Fruit fly (Drosophila melanogaster): ENCODE measurements around the gene X11L.

The X11L gene

DNA sequence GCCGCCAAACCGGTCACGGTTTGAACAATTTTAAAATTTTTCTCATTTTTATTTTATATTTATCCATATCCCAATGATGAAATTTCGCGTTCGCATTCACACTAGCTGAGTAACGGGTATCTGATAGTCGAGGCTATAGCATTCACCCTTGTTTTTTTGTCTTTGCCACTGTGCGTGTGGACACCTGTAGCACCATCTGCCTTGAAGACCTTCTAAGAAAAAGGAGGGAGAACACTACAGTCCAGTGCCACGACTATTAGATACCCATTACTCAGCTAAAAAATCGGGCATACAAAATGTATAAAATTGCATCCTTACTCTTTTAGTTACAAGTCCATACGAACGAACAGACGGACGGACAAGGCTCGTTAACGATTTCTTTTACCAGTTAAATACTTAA lies 22.8 kb downstream of the X11L start:
- no peak for TF ChIP-seq CG12605 (GFP tag; IDR thresholded peaks at IDR 0.05)
- no peak for TF ChIP-seq gl (tag; optimal IDR thresholded peaks at IDR 0.05)
- no peak for TF ChIP-seq CG17806 (tag; optimal IDR thresholded peaks at IDR 0.05)
- no peak for TF ChIP-seq CG8301 (tag; optimal IDR thresholded peaks at IDR 0.05)

DNA sequence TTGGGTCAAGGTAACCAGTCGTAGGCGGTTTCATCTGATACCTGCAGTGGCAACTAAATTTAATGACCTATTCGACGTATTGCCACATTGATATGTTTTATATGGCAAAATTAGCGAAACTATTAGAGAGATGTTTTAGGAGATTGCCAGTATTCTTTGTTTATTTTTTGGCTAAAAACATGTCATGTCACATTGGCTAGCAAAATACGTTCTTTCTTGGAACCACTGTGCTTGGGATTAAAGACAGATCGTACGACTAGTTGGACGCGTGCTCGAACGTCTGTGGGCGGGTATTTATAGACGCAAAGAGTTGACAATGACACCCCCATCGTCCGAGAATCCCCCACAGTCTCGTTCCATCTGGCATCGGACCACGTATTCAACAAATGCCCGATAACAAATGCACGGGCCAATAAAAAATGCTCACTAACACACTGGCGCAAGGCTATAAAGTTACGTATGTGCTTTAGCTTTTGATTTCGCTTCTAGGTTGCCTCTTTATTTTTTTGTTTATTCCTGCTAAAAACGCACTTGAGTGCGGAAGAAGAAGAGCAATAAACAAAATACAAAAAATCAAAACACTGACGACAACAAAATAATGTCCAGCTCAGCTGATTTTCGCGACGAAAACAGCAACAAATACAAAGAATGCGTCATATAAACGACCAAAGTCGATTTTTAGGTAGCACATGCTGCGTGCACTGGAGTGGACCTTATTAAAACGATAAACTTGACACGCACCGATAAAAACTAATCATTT lies 25.0 kb downstream of the X11L start:
- no peak for TF ChIP-seq D1 (tag; optimal IDR thresholded peaks at IDR 0.05)
- TF ChIP-seq Pif1B (GFP tag; optimal IDR thresholded peaks at IDR 0.05): no peak
- TF ChIP-seq CG13204 (GFP tag; optimal IDR thresholded peaks at IDR 0.05): no peak
- no peak for TF ChIP-seq CG8159 (tag; optimal IDR thresholded peaks at IDR 0.05)
- 0 out of 3 replicates have a peak, but pooled peaks have one; percentile 22 for TF ChIP-seq CG4496 (GFP tag; IDR thresholded peaks at IDR 0.05)
- peak; percentile 49 for TF ChIP-seq EcR (GFP tag; optimal IDR thresholded peaks at IDR 0.05)
- no peak for TF ChIP-seq Ets98B (GFP tag; IDR thresholded peaks at IDR 0.05)
- TF ChIP-seq gl (tag; optimal IDR thresholded peaks at IDR 0.05): no peak
- TF ChIP-seq Pif1A (GFP tag; optimal IDR thresholded peaks at IDR 0.05): no peak
- TF ChIP-seq CG8301 (tag; optimal IDR thresholded peaks at IDR 0.05): no peak
- no peak; the same call in 1 of the 2 replicates for TF ChIP-seq CG32121 (GFP tag; IDR thresholded peaks at IDR 0.05)
- TF ChIP-seq Snoo (tag; optimal IDR thresholded peaks at IDR 0.05): no peak
- TF ChIP-seq fd96Ca (GFP tag; IDR thresholded peaks at IDR 0.05): peak; percentile 34; the same call in 1 of the 3 replicates
- no peak for TF ChIP-seq CG9948 (tag; optimal IDR thresholded peaks at IDR 0.05)
- no peak for TF ChIP-seq CG14655 (GFP tag; optimal IDR thresholded peaks at IDR 0.05)
- no peak for TF ChIP-seq CG34367 (tag; optimal IDR thresholded peaks at IDR 0.05)
- TF ChIP-seq CG10348 (GFP tag; IDR thresholded peaks at IDR 0.05): no peak
- TF ChIP-seq rn (GFP tag; IDR thresholded peaks at IDR 0.05): no peak
- TF ChIP-seq CG12605 (GFP tag; IDR thresholded peaks at IDR 0.05): no peak
- peak; percentile 11 for TF ChIP-seq CG15710 (tag; optimal IDR thresholded peaks at IDR 0.05)

DNA sequence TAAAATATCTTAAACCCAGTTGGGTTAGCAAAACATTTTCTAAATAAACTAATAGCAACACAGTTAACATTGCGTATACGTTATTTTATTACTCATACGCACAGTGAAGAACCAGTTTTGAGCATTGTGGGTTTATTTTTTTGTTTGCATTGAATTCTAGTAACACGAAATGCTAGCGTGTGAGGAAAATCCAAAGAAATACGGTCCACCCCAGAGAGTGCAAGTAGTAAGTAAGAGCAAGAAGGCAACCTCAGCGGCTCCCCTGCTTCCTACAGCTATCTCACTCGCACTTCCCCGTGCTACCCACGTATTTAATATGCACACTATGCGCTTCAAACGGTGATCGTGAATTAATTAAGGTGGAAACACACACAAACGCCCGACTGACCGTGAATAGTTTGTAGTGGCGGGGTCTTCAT lies 25.6 kb downstream of the X11L start:
- TF ChIP-seq rn (GFP tag; IDR thresholded peaks at IDR 0.05): peak; percentile 52
- peak; percentile 88 for TF ChIP-seq Ets98B (GFP tag; IDR thresholded peaks at IDR 0.05)
- peak; percentile 92 for TF ChIP-seq fd96Ca (GFP tag; IDR thresholded peaks at IDR 0.05)
- peak; percentile 51 for TF ChIP-seq CG10348 (GFP tag; IDR thresholded peaks at IDR 0.05)
- TF ChIP-seq Pif1B (GFP tag; optimal IDR thresholded peaks at IDR 0.05): peak; percentile 91
- TF ChIP-seq Snoo (tag; optimal IDR thresholded peaks at IDR 0.05): peak; percentile 93
- TF ChIP-seq CG32121 (GFP tag; IDR thresholded peaks at IDR 0.05): peak; percentile 91
- peak; percentile 94 for TF ChIP-seq Pif1A (GFP tag; optimal IDR thresholded peaks at IDR 0.05)
- TF ChIP-seq CG4496 (GFP tag; IDR thresholded peaks at IDR 0.05): peak; percentile 91
- peak; percentile 50 for TF ChIP-seq gl (tag; optimal IDR thresholded peaks at IDR 0.05)
- TF ChIP-seq CG15710 (tag; optimal IDR thresholded peaks at IDR 0.05): peak; percentile 83
- TF ChIP-seq CG12605 (GFP tag; IDR thresholded peaks at IDR 0.05): peak; percentile 77
- peak; percentile 73 for TF ChIP-seq CG34367 (tag; optimal IDR thresholded peaks at IDR 0.05)
- peak; percentile 77 for TF ChIP-seq CG17806 (tag; optimal IDR thresholded peaks at IDR 0.05)
- peak; percentile 86 for TF ChIP-seq CG14655 (GFP tag; optimal IDR thresholded peaks at IDR 0.05)
- TF ChIP-seq EcR (GFP tag; optimal IDR thresholded peaks at IDR 0.05): no peak
- peak; percentile 98 for TF ChIP-seq CG8159 (tag; optimal IDR thresholded peaks at IDR 0.05)
- peak; percentile 90 for TF ChIP-seq CG8301 (tag; optimal IDR thresholded peaks at IDR 0.05)
- no peak for TF ChIP-seq CG13204 (GFP tag; optimal IDR thresholded peaks at IDR 0.05)
- TF ChIP-seq D1 (tag; optimal IDR thresholded peaks at IDR 0.05): peak; percentile 70
- TF ChIP-seq CG9948 (tag; optimal IDR thresholded peaks at IDR 0.05): peak; percentile 72

DNA sequence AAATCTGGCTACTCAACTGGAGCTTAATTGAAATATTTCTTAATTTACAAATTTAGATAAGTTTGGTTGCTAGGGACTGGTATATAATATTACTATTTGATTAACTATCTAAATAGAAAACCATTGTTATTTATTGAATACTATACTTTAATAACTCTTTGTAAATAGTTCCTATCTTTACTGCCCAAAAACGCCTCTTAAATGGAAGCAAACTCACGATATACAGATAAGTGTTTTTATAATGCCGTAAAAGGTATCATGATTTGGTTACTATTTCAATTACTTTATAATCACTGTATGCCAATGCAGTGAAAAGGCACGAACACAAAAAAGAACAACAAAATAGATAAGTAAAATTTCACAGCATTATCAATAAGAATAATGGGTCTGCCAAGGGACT lies 26.4 kb downstream of the X11L start:
- TF ChIP-seq gl (tag; optimal IDR thresholded peaks at IDR 0.05): no peak
- no peak for TF ChIP-seq CG13204 (GFP tag; optimal IDR thresholded peaks at IDR 0.05)
- TF ChIP-seq CG10348 (GFP tag; IDR thresholded peaks at IDR 0.05): no peak
- TF ChIP-seq CG4496 (GFP tag; IDR thresholded peaks at IDR 0.05): no peak
- no peak for TF ChIP-seq fd96Ca (GFP tag; IDR thresholded peaks at IDR 0.05)
- no peak for TF ChIP-seq CG15710 (tag; optimal IDR thresholded peaks at IDR 0.05)
- TF ChIP-seq CG9948 (tag; optimal IDR thresholded peaks at IDR 0.05): no peak
- no peak for TF ChIP-seq Ets98B (GFP tag; IDR thresholded peaks at IDR 0.05)
- no peak for TF ChIP-seq D1 (tag; optimal IDR thresholded peaks at IDR 0.05)
- no peak for TF ChIP-seq Pif1B (GFP tag; optimal IDR thresholded peaks at IDR 0.05)
- TF ChIP-seq EcR (GFP tag; optimal IDR thresholded peaks at IDR 0.05): no peak
- no peak for TF ChIP-seq Pif1A (GFP tag; optimal IDR thresholded peaks at IDR 0.05)
- TF ChIP-seq CG17806 (tag; optimal IDR thresholded peaks at IDR 0.05): no peak
- no peak for TF ChIP-seq Snoo (tag; optimal IDR thresholded peaks at IDR 0.05)
- no peak for TF ChIP-seq CG14655 (GFP tag; optimal IDR thresholded peaks at IDR 0.05)
- TF ChIP-seq rn (GFP tag; IDR thresholded peaks at IDR 0.05): no peak
- no peak for TF ChIP-seq CG8159 (tag; optimal IDR thresholded peaks at IDR 0.05)

DNA sequence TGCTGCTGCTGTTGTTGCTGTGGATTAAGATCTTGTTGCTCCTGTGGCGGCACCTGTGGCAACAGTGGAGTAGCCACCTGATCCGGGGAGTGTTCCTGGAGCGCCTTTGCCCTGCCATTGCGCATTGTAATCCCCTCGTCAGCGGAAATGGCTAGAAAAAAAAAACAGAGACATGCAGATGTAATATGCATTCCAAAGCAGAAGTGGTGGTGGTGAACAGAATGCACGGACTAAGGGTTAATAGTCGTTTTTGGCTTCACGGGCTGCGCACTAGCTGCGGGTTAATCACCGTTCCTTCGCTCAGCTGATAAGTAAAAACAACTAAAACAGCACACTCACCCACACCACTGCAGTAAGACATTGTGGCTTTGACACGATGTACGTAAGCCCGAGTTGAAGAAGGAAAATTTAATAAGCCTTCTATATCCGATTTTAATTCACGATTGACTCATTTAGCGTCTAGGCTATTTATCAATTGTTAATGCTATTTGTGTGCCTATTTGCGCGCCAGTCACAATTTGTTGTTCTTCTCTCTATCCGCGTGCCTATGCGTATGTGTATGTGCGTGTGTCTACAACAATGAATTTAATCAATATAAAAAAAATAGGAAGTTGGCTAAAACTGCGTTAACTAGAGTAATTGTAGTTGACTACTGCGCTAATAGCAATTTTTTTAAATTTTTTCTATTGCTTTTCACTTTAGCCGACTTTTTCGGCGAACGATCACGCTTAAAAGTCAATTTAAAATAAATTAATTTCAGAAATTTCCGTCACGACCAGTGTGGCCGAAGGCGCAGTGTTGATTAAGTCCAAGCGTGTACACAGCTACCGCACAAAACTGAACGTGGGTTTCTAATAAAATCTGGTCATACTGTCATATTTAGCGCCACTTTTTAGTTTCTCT lies 27.9 kb downstream of the X11L start, which contains the start of gene stas:
stas (minus strand) TSS at position 806 of the 903 bp plus-strand sequence.
- TF ChIP-seq Pif1A (GFP tag; optimal IDR thresholded peaks at IDR 0.05) (no peak), Pif1B (GFP tag; optimal IDR thresholded peaks at IDR 0.05) (no peak), EcR (GFP tag; optimal IDR thresholded peaks at IDR 0.05) (peak; percentile 71), Snoo (tag; optimal IDR thresholded peaks at IDR 0.05) (no peak), D1 (tag; optimal IDR thresholded peaks at IDR 0.05) (peak; percentile 18), CG8159 (tag; optimal IDR thresholded peaks at IDR 0.05) (no peak)
